Fruit fly (Drosophila melanogaster) whole organism: ENCODE results near the gene Txl.

ENCODE experiments used
- CG8478 ChIP-seq: fragments of >200 bp; optimal IDR thresholded peaks from 2 replicates; lab custom pipeline; 2018; ENCODE audit warnings: inconsistent platforms
- Dll ChIP-seq: fragments of >200 bp; optimal IDR thresholded peaks from 2 replicates; lab custom pipeline; 2017
- EcR ChIP-seq, 2 experiments: fragments of >200 bp; optimal IDR thresholded peaks; 2 replicates each; lab custom pipeline; 2017; ENCODE audit warnings: missing biosample characterization in 2 of 2, missing genetic modification characterization in 2 of 2, missing genetic modification reagents in 2 of 2
- pan ChIP-seq: fragments of >200 bp; optimal IDR thresholded peaks from 2 replicates; lab custom pipeline; 2017
- psq ChIP-seq: fragments of >200 bp; optimal IDR thresholded peaks from 2 replicates; lab custom pipeline; 2017
- usp ChIP-seq: fragments of >200 bp; optimal IDR thresholded peaks from 2 replicates; lab custom pipeline; 2017; ENCODE audit warnings: missing biosample characterization, missing genetic modification characterization, mixed read lengths

The Txl gene

dm6 chr3L:5765844-5766200, at the start of gene Txl:
Txl (plus strand) TSS chr3L:5765846.
- TF ChIP-seq usp (GFP tag; lab: Kevin White, UChicago) (no peak), CG8478 (lab: Kevin White, UChicago) (no peak), pan (lab: Kevin White, UChicago) (no peak), EcR (GFP tag; optimal IDR thresholded peaks at IDR 0.05; lab: Kevin White, UChicago) (no peak), Dll (no peak)

dm6 chr3L:5731639-5732038, 34.0 kb upstream of the Txl start:
- TF ChIP-seq psq: no peak
- no peak for TF ChIP-seq pan (lab: Kevin White, UChicago)
- TF ChIP-seq CG8478 (lab: Kevin White, UChicago): no peak
- TF ChIP-seq Dll: no peak
- TF ChIP-seq EcR (GFP tag; optimal IDR thresholded peaks at IDR 0.05; lab: Kevin White, UChicago): no peak
- no peak for TF ChIP-seq usp (GFP tag; lab: Kevin White, UChicago)

- TF ChIP-seq EcR (GFP tag; optimal IDR thresholded peaks at IDR 0.05; lab: Kevin White, UChicago) (no peak), usp (GFP tag; lab: Kevin White, UChicago) (no peak), psq (no peak), CG8478 (lab: Kevin White, UChicago) (no peak)
Measured at dm6 chr3L:5749616-5750336, 15.9 kb upstream of the Txl start.

dm6 chr3L:5751417-5751739, 14.3 kb upstream of the Txl start:
- TF ChIP-seq usp (GFP tag; lab: Kevin White, UChicago) (no peak), Dll (no peak), pan (lab: Kevin White, UChicago) (no peak), EcR (GFP tag; optimal IDR thresholded peaks at IDR 0.05; lab: Kevin White, UChicago) (no peak), CG8478 (lab: Kevin White, UChicago) (no peak), psq (no peak)

dm6 chr3L:5751740-5752579, 13.7 kb upstream of the Txl start, which contains the start of gene DnaJ-1:
DnaJ-1 (minus strand) TSS chr3L:5752189.
- no peak for TF ChIP-seq Dll
- TF ChIP-seq EcR (GFP tag; optimal IDR thresholded peaks at IDR 0.05; lab: Kevin White, UChicago): no peak
- no peak for TF ChIP-seq usp (GFP tag; lab: Kevin White, UChicago)
- TF ChIP-seq CG8478 (lab: Kevin White, UChicago): no peak
- no peak for TF ChIP-seq pan (lab: Kevin White, UChicago)
- TF ChIP-seq psq: no peak

- TF ChIP-seq usp (GFP tag; lab: Kevin White, UChicago): no peak
- TF ChIP-seq pan (lab: Kevin White, UChicago): no peak
- TF ChIP-seq psq: no peak
- TF ChIP-seq Dll: no peak
- no peak for TF ChIP-seq EcR (GFP tag; optimal IDR thresholded peaks at IDR 0.05; lab: Kevin White, UChicago)
- no peak for TF ChIP-seq CG8478 (lab: Kevin White, UChicago)
Measured at dm6 chr3L:5752903-5753604, 12.6 kb upstream of the Txl start, which contains the start of gene Usp47. Usp47 (plus strand) TSS chr3L:5752973.

dm6 chr3L:5753605-5754365, 11.9 kb upstream of the Txl start:
- TF ChIP-seq EcR (GFP tag; optimal IDR thresholded peaks at IDR 0.05; lab: Kevin White, UChicago) (no peak), psq (no peak), pan (lab: Kevin White, UChicago) (no peak), CG8478 (lab: Kevin White, UChicago) (no peak), Dll (no peak), usp (GFP tag; lab: Kevin White, UChicago) (no peak)

dm6 chr3L:5764922-5765843, 463 bp upstream of the Txl start, which contains the start of gene CG10576:
CG10576 (minus strand) TSS chr3L:5765702.
- no peak for TF ChIP-seq usp (GFP tag; lab: Kevin White, UChicago)
- no peak for TF ChIP-seq Dll
- TF ChIP-seq psq: no peak
- no peak for TF ChIP-seq EcR (GFP tag; optimal IDR thresholded peaks at IDR 0.05; lab: Kevin White, UChicago)
- no peak for TF ChIP-seq CG8478 (lab: Kevin White, UChicago)
- no peak for TF ChIP-seq pan (lab: Kevin White, UChicago)

- no peak for TF ChIP-seq CG8478 (lab: Kevin White, UChicago)
- no peak for TF ChIP-seq psq
- TF ChIP-seq EcR (GFP tag; optimal IDR thresholded peaks at IDR 0.05; lab: Kevin White, UChicago): no peak
- no peak for TF ChIP-seq usp (GFP tag; lab: Kevin White, UChicago)
- TF ChIP-seq Dll: no peak
- TF ChIP-seq pan (lab: Kevin White, UChicago): no peak
Measured at dm6 chr3L:5768532-5769497, 3.2 kb downstream of the Txl start, which contains the start of the genes Ppat-Dpck and scny. Ppat-Dpck (minus strand) TSS chr3L:5768794. scny (plus strand) TSS chr3L:5769002.
